Worm (Caenorhabditis elegans): ENCODE data around the gene his-35.

ce11 chrV:9571056-9571455, 26.0 kb upstream of the his-35 start:
- TF ChIP-seq Y5F2A.4 (GFP tag; optimal IDR thresholded peaks at IDR 0.05): no peak
- no peak for TF ChIP-seq nhr-76 (tag; optimal IDR thresholded peaks at IDR 0.05)
- TF ChIP-seq ama-1 (optimal IDR thresholded peaks at IDR 0.05): no peak
- TF ChIP-seq pqm-1 (tag; optimal IDR thresholded peaks at IDR 0.05): no peak
- TF ChIP-seq dve-1 (tag; optimal IDR thresholded peaks at IDR 0.05; ENCODE audit: insufficient read depth): peak; percentile 63
- TF ChIP-seq pha-4 (GFP tag; IDR thresholded peaks at IDR 0.05): no peak
- TF ChIP-seq pha-4 (tag; optimal IDR thresholded peaks at IDR 0.05): no peak

All from whole organism, L4 larva.